Fruit fly (Drosophila melanogaster): ENCODE data around the gene obst-F.

DNA sequence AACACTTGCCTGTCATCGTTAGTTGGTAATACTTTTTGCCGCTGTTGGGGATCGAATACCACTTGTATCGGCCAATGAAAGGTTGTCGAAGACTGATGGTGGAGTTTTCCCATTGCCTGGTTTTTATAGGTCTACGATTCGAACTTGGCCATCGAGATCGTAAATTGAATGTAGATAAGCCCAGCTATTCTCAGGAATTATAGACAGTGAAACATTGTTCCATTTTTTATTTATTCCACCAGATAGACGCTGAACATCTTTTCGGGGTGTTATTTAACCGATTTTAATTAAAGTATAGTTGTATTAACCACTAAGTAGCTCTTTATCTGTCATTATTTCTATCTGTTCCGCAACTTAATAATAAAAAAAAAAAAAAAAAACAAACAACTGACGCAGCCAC, 2.1 kb upstream of the obst-F start, which contains the start of gene CG7298:
- TF ChIP-seq CG9705 (GFP tag; optimal IDR thresholded peaks at IDR 0.05) (no peak), Dfd (GFP tag; optimal IDR thresholded peaks at IDR 0.05) (no peak), CrebA (GFP tag; optimal IDR thresholded peaks at IDR 0.05; ENCODE audit: borderline replicate concordance) (no peak), CG32264 (GFP tag; optimal IDR thresholded peaks at IDR 0.05) (no peak), psq (GFP tag; optimal IDR thresholded peaks at IDR 0.05) (no peak), Mio (GFP tag; optimal IDR thresholded peaks at IDR 0.05) (no peak)
